Worm (Caenorhabditis elegans) whole organism, midembryonic: Measurements from ENCODE around the gene T07F8.1.

Experiments used
- T22C8.4 ChIP-seq: fragments of 200-800 bp; sonication (Bioruptor generic); IDR thresholded peaks from 2 replicates; pipeline ENCODE4 v1.3.6; 2022; ENCODE audit warnings: missing genetic modification characterization, missing compliant biosample characterization
- cog-1 ChIP-seq: sonication (generic microtip); optimal IDR thresholded peaks from 2 replicates; lab custom pipeline; 2016; ENCODE audit warnings: missing genetic modification characterization, missing compliant biosample characterization
- flt-1 ChIP-seq: fragments of 200-800 bp; sonication (Bioruptor generic); IDR thresholded peaks from 2 replicates; pipeline ENCODE4 v1.3.6; 2022; ENCODE audit warnings: missing genetic modification characterization, missing compliant biosample characterization
- klf-2 ChIP-seq: fragments of 200-800 bp; sonication (Bioruptor generic); conservative IDR thresholded peaks from 2 replicates; pipeline ENCODE4 v1.3.6; 2022; ENCODE audit warnings: missing genetic modification reagents, missing genetic modification characterization, missing compliant biosample characterization
- med-1 ChIP-seq: sonication (generic microtip); optimal IDR thresholded peaks from 2 replicates; lab custom pipeline; 2017; ENCODE audit warnings: missing genetic modification characterization, mild to moderate bottlenecking, missing compliant biosample characterization, antibody characterized with exemption, missing genetic modification reagents; ENCODE audit not compliant: insufficient read depth
- ref-1 ChIP-seq: fragments of 200-800 bp; sonication (Bioruptor generic); conservative IDR thresholded peaks from 2 replicates; pipeline ENCODE4 v1.3.6; 2022; ENCODE audit warnings: missing genetic modification reagents, missing genetic modification characterization, missing compliant biosample characterization
- tab-1 ChIP-seq: fragments of 200-800 bp; sonication (Bioruptor generic); IDR thresholded peaks from 2 replicates; pipeline ENCODE4 v1.3.6; 2022; ENCODE audit warnings: missing genetic modification characterization, missing compliant biosample characterization
- ztf-23 ChIP-seq: fragments of 200-800 bp; sonication (Bioruptor generic); IDR thresholded peaks from 2 replicates; pipeline ENCODE4 v1.3.6; 2022; ENCODE audit warnings: missing genetic modification reagents, missing genetic modification characterization, missing compliant biosample characterization
- ztf-29 ChIP-seq: fragments of 200-800 bp; sonication (Bioruptor generic); IDR thresholded peaks from 2 replicates; pipeline ENCODE4 v1.3.6; 2022; ENCODE audit warnings: missing genetic modification reagents, missing genetic modification characterization, missing compliant biosample characterization

T07F8.1 gene

DNA sequence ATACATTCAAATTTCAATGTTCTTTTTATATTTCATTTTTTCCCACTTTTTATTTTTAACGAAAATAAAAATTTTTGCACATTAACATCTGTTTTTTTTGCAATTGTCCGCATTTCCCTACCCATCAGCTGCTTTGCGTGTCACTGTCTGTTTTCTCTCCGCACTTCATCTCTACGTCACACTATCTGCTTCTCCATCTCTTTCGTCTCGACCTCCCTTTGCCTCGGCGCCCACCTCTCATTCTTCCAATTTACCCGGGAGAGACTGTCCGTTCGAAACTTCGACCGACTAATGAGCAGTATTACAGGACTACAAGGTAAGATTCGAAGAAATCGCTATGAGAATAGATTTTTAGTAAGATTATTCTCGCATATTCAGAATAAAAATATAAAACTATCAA lies 7.2 kb downstream of the T07F8.1 start, which contains the start of gene C27H5.2:
TSS of gene C27H5.2 (plus strand) at position 190 of the 400 bp plus-strand sequence.
- no peak for TF ChIP-seq klf-2 (GFP tag; lab: Robert Waterston, UW)
- TF ChIP-seq ztf-23 (GFP tag; lab: Robert Waterston, UW), result no peak
- no peak for TF ChIP-seq T22C8.4 (GFP tag; lab: Robert Waterston, UW)
- TF ChIP-seq flt-1 (GFP tag; lab: Robert Waterston, UW), result no peak
- TF ChIP-seq ref-1, result no peak
- no peak for TF ChIP-seq tab-1 (GFP tag; lab: Robert Waterston, UW)
- TF ChIP-seq med-1, result no peak
- TF ChIP-seq cog-1, result no peak
- TF ChIP-seq ztf-29 (GFP tag; lab: Robert Waterston, UW), result no peak

- TF ChIP-seq ref-1 (no peak), T22C8.4 (GFP tag; lab: Robert Waterston, UW) (no peak), ztf-23 (GFP tag; lab: Robert Waterston, UW) (no peak), flt-1 (GFP tag; lab: Robert Waterston, UW) (no peak), ztf-29 (GFP tag; lab: Robert Waterston, UW) (no peak), klf-2 (GFP tag; lab: Robert Waterston, UW) (no peak), cog-1 (no peak), tab-1 (GFP tag; lab: Robert Waterston, UW) (no peak), med-1 (no peak)
These were observed 9.2 kb downstream of the T07F8.1 start for ce11 chrII:7157415-7157814.

DNA sequence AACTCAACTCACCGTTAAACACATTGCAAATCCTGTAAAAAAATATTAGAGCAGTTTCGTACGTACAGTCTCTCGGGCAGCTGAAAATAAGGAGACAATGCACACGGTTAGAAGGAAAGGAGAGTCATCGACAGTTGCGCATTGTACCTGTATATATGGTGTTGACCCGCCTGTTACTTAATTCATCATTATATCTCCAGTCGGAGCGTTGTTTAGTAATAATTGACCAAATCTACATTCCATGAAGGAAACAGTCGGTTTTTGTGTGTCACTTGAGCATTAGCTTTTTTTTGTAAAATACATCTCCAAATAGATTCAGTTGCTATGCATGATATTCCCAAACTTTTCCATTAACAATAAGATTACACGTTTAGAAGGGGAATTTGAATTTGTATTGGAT lies 13.3 kb downstream of the T07F8.1 start, which contains the start of gene C27H5.12:
TSS of gene C27H5.12 (minus strand) at position 101 of the 400 bp plus-strand sequence.
- TF ChIP-seq ztf-29 (GFP tag; lab: Robert Waterston, UW) (no peak), flt-1 (GFP tag; lab: Robert Waterston, UW) (no peak), klf-2 (GFP tag; lab: Robert Waterston, UW) (no peak), cog-1 (no peak), ztf-23 (GFP tag; lab: Robert Waterston, UW) (no peak), med-1 (no peak), ref-1 (no peak), T22C8.4 (GFP tag; lab: Robert Waterston, UW) (no peak), tab-1 (GFP tag; lab: Robert Waterston, UW) (no peak)

- TF ChIP-seq tab-1 (GFP tag; lab: Robert Waterston, UW) (no peak), cog-1 (no peak), flt-1 (GFP tag; lab: Robert Waterston, UW) (no peak), ref-1 (no peak), ztf-23 (GFP tag; lab: Robert Waterston, UW) (no peak), med-1 (no peak), T22C8.4 (GFP tag; lab: Robert Waterston, UW) (no peak), ztf-29 (GFP tag; lab: Robert Waterston, UW) (no peak), klf-2 (GFP tag; lab: Robert Waterston, UW) (no peak)
These were observed 17.6 kb downstream of the T07F8.1 start, which contains the start of gene mfsd-13.2 for ce11 chrII:7165749-7166148. TSS of gene mfsd-13.2 (minus strand) at chrII:7165849.

DNA sequence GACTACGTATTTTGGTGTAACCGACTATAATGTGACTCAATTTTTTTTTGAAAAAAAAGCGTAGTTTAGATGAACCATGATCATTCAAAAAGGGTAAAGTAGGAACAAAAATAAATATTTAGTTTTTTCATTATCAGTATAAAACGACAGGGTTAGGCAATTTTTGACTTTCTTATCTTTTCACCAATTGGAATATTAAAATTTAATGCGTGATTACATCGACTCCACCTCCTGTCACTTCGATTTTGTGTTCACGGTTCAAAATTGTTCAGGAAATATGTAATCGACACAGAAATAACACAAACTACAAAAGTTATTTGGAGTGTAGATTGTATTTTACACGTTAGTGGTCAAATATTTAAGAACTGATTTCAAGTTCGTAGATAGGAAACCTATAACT lies 18.6 kb downstream of the T07F8.1 start:
- TF ChIP-seq cog-1, result no peak
- TF ChIP-seq tab-1 (GFP tag; lab: Robert Waterston, UW), result no peak

DNA sequence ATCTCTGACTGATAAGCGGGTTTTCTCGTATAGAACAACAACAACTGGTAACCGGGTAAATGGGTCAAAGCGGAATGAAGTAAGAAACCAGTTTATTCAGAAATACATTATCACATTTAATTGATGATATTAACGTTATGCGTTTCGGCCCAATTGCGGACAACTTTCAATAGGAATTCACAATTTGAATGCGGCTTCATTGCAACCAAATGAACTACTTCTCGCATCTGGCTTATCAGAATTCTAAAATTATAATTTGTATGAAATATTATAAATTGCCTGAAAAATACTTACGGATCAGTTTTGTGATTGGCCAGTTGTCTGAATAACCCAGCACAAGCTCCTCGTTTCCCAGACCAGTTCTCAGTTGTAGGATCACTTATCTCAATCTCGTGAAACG lies 20.5 kb downstream of the T07F8.1 start, which contains the start of gene col-36:
TSS of gene col-36 (minus strand) at position 101 of the 400 bp plus-strand sequence.
- TF ChIP-seq tab-1 (GFP tag; lab: Robert Waterston, UW), result no peak
- no peak for TF ChIP-seq cog-1
- TF ChIP-seq ztf-23 (GFP tag; lab: Robert Waterston, UW), result no peak
- TF ChIP-seq flt-1 (GFP tag; lab: Robert Waterston, UW), result no peak
- TF ChIP-seq klf-2 (GFP tag; lab: Robert Waterston, UW), result no peak
- TF ChIP-seq ref-1, result no peak
- no peak for TF ChIP-seq med-1
- no peak for TF ChIP-seq T22C8.4 (GFP tag; lab: Robert Waterston, UW)
- no peak for TF ChIP-seq ztf-29 (GFP tag; lab: Robert Waterston, UW)

DNA sequence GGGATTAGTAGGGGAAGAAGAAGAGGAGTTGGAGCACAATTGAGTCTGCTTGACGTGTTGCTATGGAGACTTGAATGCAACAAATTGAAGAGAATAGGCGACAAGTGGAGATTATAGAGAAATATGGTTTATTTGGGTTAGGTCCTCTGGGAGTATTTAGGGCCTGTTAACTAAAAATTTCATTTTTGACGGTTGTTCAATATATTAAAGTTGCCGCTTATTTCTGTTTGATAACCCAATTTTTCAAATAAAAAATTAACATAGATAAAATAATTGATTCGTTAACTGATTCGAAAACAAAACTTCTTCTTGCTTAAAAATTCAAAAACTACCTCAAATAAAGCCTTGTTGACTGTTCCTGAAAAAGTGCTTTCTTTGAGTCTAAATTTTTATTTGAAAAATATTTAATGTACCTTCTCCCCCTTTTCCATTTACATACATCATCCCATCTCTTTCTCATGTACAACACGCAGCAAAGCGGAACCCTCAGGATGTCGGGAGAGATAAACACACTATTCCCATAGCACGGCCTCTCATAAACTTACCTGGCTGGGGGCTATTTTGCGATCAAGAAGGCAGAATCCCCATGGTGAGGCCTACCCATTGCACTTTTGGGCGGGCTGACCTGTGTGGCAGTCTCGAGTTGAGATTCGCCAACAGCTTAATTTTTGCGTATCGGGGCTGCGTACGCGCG lies 23.3 kb downstream of the T07F8.1 start, which contains the start of gene dyf-13:
TSS of gene dyf-13 (minus strand) at position 51 of the 694 bp plus-strand sequence.
- TF ChIP-seq ref-1, result no peak
- TF ChIP-seq cog-1, result no peak
- TF ChIP-seq T22C8.4 (GFP tag; lab: Robert Waterston, UW), result no peak
- TF ChIP-seq klf-2 (GFP tag; lab: Robert Waterston, UW), result no peak
- no peak for TF ChIP-seq flt-1 (GFP tag; lab: Robert Waterston, UW)
- TF ChIP-seq med-1, result no peak
- no peak for TF ChIP-seq ztf-29 (GFP tag; lab: Robert Waterston, UW)
- TF ChIP-seq ztf-23 (GFP tag; lab: Robert Waterston, UW), result no peak
- no peak for TF ChIP-seq tab-1 (GFP tag; lab: Robert Waterston, UW)

DNA sequence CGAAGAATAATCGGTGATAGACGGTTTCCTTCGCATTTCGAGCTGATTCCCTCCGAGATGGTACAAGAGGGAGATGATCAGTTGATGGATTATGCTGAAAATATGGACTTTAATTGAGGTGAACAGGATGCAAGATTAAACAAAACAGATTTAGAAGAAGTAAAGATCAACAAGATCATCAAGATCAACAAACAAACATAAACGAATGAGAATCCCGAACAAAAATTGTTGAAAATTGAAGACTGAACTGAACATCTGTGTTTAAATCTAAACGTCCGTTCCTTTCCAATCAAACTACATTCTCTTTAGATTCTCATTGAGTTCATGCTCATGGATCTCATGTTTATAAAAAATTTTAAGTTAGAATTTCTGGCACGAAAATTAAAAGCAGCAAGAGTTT lies 26.6 kb downstream of the T07F8.1 start, which contains the start of gene glc-4:
TSS of gene glc-4 (minus strand) at position 101 of the 400 bp plus-strand sequence.
- TF ChIP-seq ref-1, result no peak
- TF ChIP-seq ztf-29 (GFP tag; lab: Robert Waterston, UW), result no peak
- no peak for TF ChIP-seq med-1
- no peak for TF ChIP-seq ztf-23 (GFP tag; lab: Robert Waterston, UW)
- TF ChIP-seq cog-1, result no peak
- TF ChIP-seq tab-1 (GFP tag; lab: Robert Waterston, UW), result no peak
- no peak for TF ChIP-seq flt-1 (GFP tag; lab: Robert Waterston, UW)
- TF ChIP-seq klf-2 (GFP tag; lab: Robert Waterston, UW), result no peak
- no peak for TF ChIP-seq T22C8.4 (GFP tag; lab: Robert Waterston, UW)

- TF ChIP-seq ref-1, result no peak
- no peak for TF ChIP-seq cog-1
- no peak for TF ChIP-seq ztf-23 (GFP tag; lab: Robert Waterston, UW)
- no peak for TF ChIP-seq klf-2 (GFP tag; lab: Robert Waterston, UW)
These were observed 27.9 kb downstream of the T07F8.1 start for ce11 chrII:7176108-7176507.

DNA sequence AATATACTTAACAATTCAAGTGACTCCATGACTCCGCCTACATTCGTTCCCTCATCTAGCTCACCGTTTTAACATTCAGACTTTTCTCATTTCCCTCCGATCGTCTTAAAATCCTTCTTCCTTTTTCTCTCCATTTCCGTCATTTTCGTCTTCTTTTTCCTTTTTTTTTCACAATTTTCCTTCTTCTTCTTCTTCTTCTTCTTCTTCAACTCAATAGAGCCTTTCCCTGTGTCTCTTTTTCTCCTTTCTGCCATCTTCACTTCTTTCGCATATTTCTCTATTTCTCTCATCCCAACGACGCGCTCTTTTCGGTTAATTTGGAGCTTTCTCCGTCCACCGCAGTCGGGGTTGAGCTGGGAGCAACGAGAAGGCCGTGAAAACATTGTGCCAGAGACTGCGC lies 34.4 kb downstream of the T07F8.1 start:
- TF ChIP-seq klf-2 (GFP tag; lab: Robert Waterston, UW), result no peak
- TF ChIP-seq T22C8.4 (GFP tag; lab: Robert Waterston, UW), result no peak
- TF ChIP-seq flt-1 (GFP tag; lab: Robert Waterston, UW), result no peak
- TF ChIP-seq ztf-23 (GFP tag; lab: Robert Waterston, UW), result no peak
- no peak for TF ChIP-seq cog-1
- TF ChIP-seq tab-1 (GFP tag; lab: Robert Waterston, UW), result no peak
- no peak for TF ChIP-seq med-1
- TF ChIP-seq ref-1, result no peak
- TF ChIP-seq ztf-29 (GFP tag; lab: Robert Waterston, UW), result no peak
